Worm (Caenorhabditis elegans) whole organism, early embryonic: ENCODE measurements around the gene mlc-6.

Experiments used
- F13C5.2 ChIP-seq: sonication (generic microtip); optimal IDR thresholded peaks from 2 replicates; lab custom pipeline; 2017; ENCODE audit warnings: mild to moderate bottlenecking, missing genetic modification characterization, inconsistent platforms, missing compliant biosample characterization
- ama-1 ChIP-seq: fragments of 150-350 bp; optimal IDR thresholded peaks from 2 replicates; lab custom pipeline; 2014
- ets-7 ChIP-seq: sonication (generic microtip); optimal IDR thresholded peaks from 2 replicates; lab custom pipeline; 2016; ENCODE audit warnings: missing genotype, missing genetic modification characterization, missing compliant biosample characterization
- flt-1 ChIP-seq: fragments of 200-800 bp; sonication (Bioruptor generic); IDR thresholded peaks from 2 replicates; pipeline ENCODE4 v1.3.6; 2022; ENCODE audit warnings: missing genetic modification characterization, missing compliant biosample characterization
- hnd-1 ChIP-seq: sonication (generic microtip); optimal IDR thresholded peaks from 2 replicates; lab custom pipeline; 2016; ENCODE audit warnings: missing genetic modification characterization, missing compliant biosample characterization
- tra-4 ChIP-seq: sonication (generic microtip); optimal IDR thresholded peaks from 2 replicates; lab custom pipeline; 2017; ENCODE audit warnings: missing genetic modification characterization, missing compliant biosample characterization

DNA sequence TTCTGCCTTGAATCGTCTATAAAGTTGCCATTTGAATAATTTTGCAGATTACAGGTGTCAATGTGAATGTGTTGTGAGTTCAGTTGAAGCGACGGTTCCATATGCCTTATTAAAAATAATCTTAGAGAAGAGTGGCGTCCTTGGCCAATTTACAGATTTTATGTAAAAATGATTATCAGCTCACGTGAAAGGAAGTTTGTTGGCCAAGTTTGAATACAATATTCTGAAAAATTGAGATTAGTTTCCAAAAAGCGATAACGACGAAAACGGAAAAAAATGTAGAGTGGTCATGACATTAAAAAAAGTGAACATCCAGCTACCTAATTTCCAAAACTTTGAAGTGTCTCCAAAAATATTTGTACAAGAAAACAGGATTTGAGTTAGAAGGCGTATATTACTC, 8.6 kb upstream of the mlc-6 start, which contains the start of gene E02H4.5:
- no peak for TF ChIP-seq hnd-1 (tag; lab: Kevin White, UChicago)
- TF ChIP-seq ama-1, result no peak
- TF ChIP-seq tra-4 (tag; lab: Kevin White, UChicago), result no peak
- TF ChIP-seq ets-7 (tag; lab: Kevin White, UChicago), result no peak
- TF ChIP-seq flt-1 (GFP tag; lab: Robert Waterston, UW), result no peak
- no peak for TF ChIP-seq F13C5.2 (tag; lab: Kevin White, UChicago)
